Fruit fly (Drosophila melanogaster): ENCODE results near the gene trio.
A peak's percentile ranks its signal among the peaks of the same experiment; 100 is the strongest.

The trio gene

dm6 chr3L:1010969-1011368, 23.7 kb downstream of the trio start (continued):
- TF ChIP-seq CG15336 (GFP tag; IDR thresholded peaks at IDR 0.05), result peak; percentile 25; the same call in 1 of the 2 replicates
- TF ChIP-seq CG6792 (GFP tag; optimal IDR thresholded peaks at IDR 0.05), result no peak
- no peak for TF ChIP-seq CG8632 (GFP tag; optimal IDR thresholded peaks at IDR 0.05)
- no peak for TF ChIP-seq CG10669 (GFP tag; optimal IDR thresholded peaks at IDR 0.05)
- TF ChIP-seq CG11294 (GFP tag; IDR thresholded peaks at IDR 0.05), result peak; percentile 39; the same call in 1 of the 2 replicates
- no peak for TF ChIP-seq Ets21C (GFP tag; optimal IDR thresholded peaks at IDR 0.05)
- no peak for TF ChIP-seq CG34406 (GFP tag; optimal IDR thresholded peaks at IDR 0.05)
- no peak for TF ChIP-seq CG1621 (tag; optimal IDR thresholded peaks at IDR 0.05)
- no peak for TF ChIP-seq esn (GFP tag; optimal IDR thresholded peaks at IDR 0.05)
- peak; percentile 52; the same call in 2 of the 3 replicates for TF ChIP-seq eg (GFP tag; IDR thresholded peaks at IDR 0.05)
- no peak for TF ChIP-seq Gug (GFP tag; IDR thresholded peaks at IDR 0.05)
- no peak for TF ChIP-seq Sox102F (GFP tag; optimal IDR thresholded peaks at IDR 0.05)
- TF ChIP-seq svp (GFP tag), result peak; percentile 47
- no peak for TF ChIP-seq fd85E (GFP tag; optimal IDR thresholded peaks at IDR 0.05)
- TF ChIP-seq CG3919 (GFP tag; optimal IDR thresholded peaks at IDR 0.05), result peak; percentile 3
- no peak for TF ChIP-seq Hr39 (GFP tag; optimal IDR thresholded peaks at IDR 0.05)
- TF ChIP-seq OdsH (GFP tag; optimal IDR thresholded peaks at IDR 0.05), result peak; percentile 2
- TF ChIP-seq CG8319 (GFP tag; optimal IDR thresholded peaks at IDR 0.05), result no peak
- TF ChIP-seq CG3032 (tag; optimal IDR thresholded peaks at IDR 0.05), result peak; percentile 11
- peak; percentile 46 for TF ChIP-seq CG32006 (GFP tag; optimal IDR thresholded peaks at IDR 0.05)
- TF ChIP-seq achi (GFP tag; optimal IDR thresholded peaks at IDR 0.05), result no peak
- TF ChIP-seq net (GFP tag; optimal IDR thresholded peaks at IDR 0.05), result no peak
- no peak for TF ChIP-seq Blimp-1 (GFP tag; optimal IDR thresholded peaks at IDR 0.05)
- TF ChIP-seq Ets96B (tag; optimal IDR thresholded peaks at IDR 0.05), result peak; percentile 29
- TF ChIP-seq CG6808 (GFP tag; optimal IDR thresholded peaks at IDR 0.05), result no peak
- TF ChIP-seq Sox15 (GFP tag; optimal IDR thresholded peaks at IDR 0.05), result no peak

dm6 chr3L:1007513-1008459, 26.9 kb downstream of the trio start:
- TF ChIP-seq ss (GFP tag; optimal IDR thresholded peaks at IDR 0.05) (peak; percentile 4 to 53), Sox14 (GFP tag; optimal IDR thresholded peaks at IDR 0.05) (peak; percentile 64), Ets21C (GFP tag; optimal IDR thresholded peaks at IDR 0.05) (peak; percentile 4), dsx (GFP tag; optimal IDR thresholded peaks at IDR 0.05; ENCODE audit: poor library complexity, severe bottlenecking) (peak; percentile 34), eg (GFP tag; IDR thresholded peaks at IDR 0.05) (peak; percentile 82), CG31627 (GFP tag; optimal IDR thresholded peaks at IDR 0.05) (peak; percentile 70), CG16779 (tag; optimal IDR thresholded peaks at IDR 0.05) (no peak), CG11762 (GFP tag; optimal IDR thresholded peaks at IDR 0.05; ENCODE audit: insufficient read depth) (peak; percentile 65), Smox (GFP tag; optimal IDR thresholded peaks at IDR 0.05) (peak; percentile 54), CG11294 (GFP tag; IDR thresholded peaks at IDR 0.05) (peak; percentile 81), Hr38 (GFP tag; optimal IDR thresholded peaks at IDR 0.05) (no peak), salr (GFP tag; optimal IDR thresholded peaks at IDR 0.05) (peak in 1 of 2 experiments; percentile 80), spab (GFP tag; optimal IDR thresholded peaks at IDR 0.05) (peak; percentile 55), dac (GFP tag; optimal IDR thresholded peaks at IDR 0.05) (peak; percentile 34), CG8319 (GFP tag; optimal IDR thresholded peaks at IDR 0.05) (peak; percentile 60), Sox15 (GFP tag; optimal IDR thresholded peaks at IDR 0.05) (peak; percentile 43), CG6792 (GFP tag; optimal IDR thresholded peaks at IDR 0.05) (peak; percentile 68), vri (GFP tag; optimal IDR thresholded peaks at IDR 0.05) (peak; percentile 32), CG11902 (GFP tag; optimal IDR thresholded peaks at IDR 0.05) (peak; percentile 21), Hr39 (GFP tag; optimal IDR thresholded peaks at IDR 0.05) (peak; percentile 70), Eip93F (GFP tag; optimal IDR thresholded peaks at IDR 0.05) (no peak), CG10631 (GFP tag; optimal IDR thresholded peaks at IDR 0.05) (peak; percentile 68), CG4318 (GFP tag; optimal IDR thresholded peaks at IDR 0.05) (peak; percentile 61), CG6808 (GFP tag; optimal IDR thresholded peaks at IDR 0.05) (peak; percentile 55), Met (GFP tag; optimal IDR thresholded peaks at IDR 0.05) (peak; percentile 69), CG32006 (GFP tag; optimal IDR thresholded peaks at IDR 0.05) (peak; percentile 86), fd85E (GFP tag; optimal IDR thresholded peaks at IDR 0.05) (peak; percentile 9), CG6276 (GFP tag; optimal IDR thresholded peaks at IDR 0.05) (peak; percentile 66), CG7368 (GFP tag; optimal IDR thresholded peaks at IDR 0.05) (peak; percentile 64), CG9139 (GFP tag; optimal IDR thresholded peaks at IDR 0.05) (peak; percentile 53), topi (GFP tag; optimal IDR thresholded peaks at IDR 0.05) (peak; percentile 86)

All from whole organism, prepupa.